Worm (Caenorhabditis elegans): Measurements from ENCODE around the gene tomm-40.
A peak's percentile ranks its signal among the peaks of the same experiment; 100 is the strongest.

tomm-40 gene

ce11 chrII:8960414-8960813 is 13.0 kb downstream of the tomm-40 start, which contains the start of gene cal-2:
cal-2 (plus strand) TSS chrII:8960714.
- TF ChIP-seq nhr-67 (tag; optimal IDR thresholded peaks at IDR 0.05) (no peak), nhr-43 (tag; optimal IDR thresholded peaks at IDR 0.05; ENCODE audit: poor library complexity, severe bottlenecking) (no peak), elt-2 (tag; optimal IDR thresholded peaks at IDR 0.05) (no peak), skn-1 (tag; optimal IDR thresholded peaks at IDR 0.05) (no peak)

ce11 chrII:8959081-8959480 is 14.3 kb downstream of the tomm-40 start:
- TF ChIP-seq lin-39 (tag; optimal IDR thresholded peaks at IDR 0.05): peak; percentile 61
- TF ChIP-seq R02D3.7 (tag; optimal IDR thresholded peaks at IDR 0.05): no peak
- TF ChIP-seq ztf-4 (tag; optimal IDR thresholded peaks at IDR 0.05): no peak

- TF ChIP-seq fkh-10 (GFP tag; optimal IDR thresholded peaks at IDR 0.05) (no peak), ceh-28 (tag; optimal IDR thresholded peaks at IDR 0.05) (no peak), nhr-76 (tag; optimal IDR thresholded peaks at IDR 0.05) (no peak)
Measured at ce11 chrII:8956896-8957295, 16.5 kb downstream of the tomm-40 start.

- TF ChIP-seq nhr-25 (tag; optimal IDR thresholded peaks at IDR 0.05) (peak; percentile 8), eor-1 (tag; optimal IDR thresholded peaks at IDR 0.05) (no peak), elt-1 (tag; optimal IDR thresholded peaks at IDR 0.05) (peak; percentile 64)
Measured at ce11 chrII:8953703-8954102, 19.7 kb downstream of the tomm-40 start.

ce11 chrII:8951270-8951669 is 22.1 kb downstream of the tomm-40 start:
- no peak for TF ChIP-seq lin-15B (tag; optimal IDR thresholded peaks at IDR 0.05)
- no peak for TF ChIP-seq nhr-67 (tag; optimal IDR thresholded peaks at IDR 0.05)

ce11 chrII:8948640-8949039 is 24.7 kb downstream of the tomm-40 start:
- TF ChIP-seq egl-27 (tag; optimal IDR thresholded peaks at IDR 0.05): no peak
- TF ChIP-seq ZK546.5 (tag; optimal IDR thresholded peaks at IDR 0.05): no peak
- TF ChIP-seq fkh-2 (tag; optimal IDR thresholded peaks at IDR 0.05): no peak
- TF ChIP-seq ceh-9 (tag; optimal IDR thresholded peaks at IDR 0.05): no peak
- no peak for TF ChIP-seq unc-62 (GFP tag; optimal IDR thresholded peaks at IDR 0.05)
- TF ChIP-seq jun-1 (tag; optimal IDR thresholded peaks at IDR 0.05): no peak
- no peak for TF ChIP-seq mdl-1 (tag; optimal IDR thresholded peaks at IDR 0.05)

ce11 chrII:8947391-8947790 is 26.0 kb downstream of the tomm-40 start, which contains the start of gene cutl-15:
cutl-15 (minus strand) TSS chrII:8947688.
- no peak for TF ChIP-seq hmg-11 (tag; optimal IDR thresholded peaks at IDR 0.05)
- TF ChIP-seq R02D3.7 (tag; optimal IDR thresholded peaks at IDR 0.05): no peak
- no peak for TF ChIP-seq unc-39 (tag; optimal IDR thresholded peaks at IDR 0.05)
- no peak for TF ChIP-seq mdl-1 (tag; optimal IDR thresholded peaks at IDR 0.05)
- no peak for TF ChIP-seq eor-1 (tag; optimal IDR thresholded peaks at IDR 0.05)
- no peak for TF ChIP-seq nhr-237 (tag; optimal IDR thresholded peaks at IDR 0.05)

ce11 chrII:8945167-8945566 is 28.2 kb downstream of the tomm-40 start:
- TF ChIP-seq fkh-10 (GFP tag; optimal IDR thresholded peaks at IDR 0.05) (peak; percentile 68), nhr-12 (tag; optimal IDR thresholded peaks at IDR 0.05) (no peak)

- TF ChIP-seq nfya-1 (tag; optimal IDR thresholded peaks at IDR 0.05; ENCODE audit: insufficient read depth) (peak; percentile 35), lin-39 (tag; optimal IDR thresholded peaks at IDR 0.05) (no peak), sea-2 (GFP tag; optimal IDR thresholded peaks at IDR 0.05) (no peak), pha-4 (tag; optimal IDR thresholded peaks at IDR 0.05) (peak; percentile 86), lin-15B (tag; optimal IDR thresholded peaks at IDR 0.05) (peak; percentile 29), elt-1 (tag; optimal IDR thresholded peaks at IDR 0.05) (peak; percentile 61), nhr-25 (tag; optimal IDR thresholded peaks at IDR 0.05) (peak; percentile 7), lsy-12 (tag; optimal IDR thresholded peaks at IDR 0.05) (no peak)
Measured at ce11 chrII:8940362-8940940, 32.9 kb downstream of the tomm-40 start, which contains the start of the genes set-17 and T21B10.4. set-17 (minus strand) TSS chrII:8940488. T21B10.4 (plus strand) TSS chrII:8940894.

Data from whole organism, L3 larva.